Fruit fly (Drosophila melanogaster): Measurements from ENCODE around the gene Mfap1.

The Mfap1 gene

DNA sequence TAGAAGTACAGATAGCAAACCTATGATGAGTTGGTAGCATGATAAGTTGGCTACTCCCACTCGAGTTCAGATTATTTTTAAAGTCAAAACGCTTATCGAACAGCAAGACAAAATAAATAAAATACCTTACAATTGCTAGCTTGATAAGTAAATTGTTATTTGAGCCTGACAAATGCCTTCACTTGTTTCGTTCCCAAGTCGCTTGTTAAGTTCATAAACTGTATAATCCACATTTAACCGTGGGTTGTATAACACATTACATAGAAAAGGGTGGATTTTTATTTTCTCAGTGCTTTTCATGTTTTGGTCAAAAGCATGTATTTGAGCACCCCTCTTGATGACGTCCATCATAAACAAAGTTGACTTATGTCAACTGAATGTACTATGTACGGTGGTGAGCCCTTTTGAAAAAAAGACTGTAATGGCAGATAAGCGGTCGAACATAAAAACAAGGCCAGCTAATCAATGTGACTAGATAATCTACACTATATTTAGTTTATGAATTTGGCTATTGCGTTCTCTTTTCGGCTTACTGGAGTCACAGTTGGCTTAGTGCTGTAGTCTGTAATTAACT is 28.0 kb downstream of the Mfap1 start:
- TF ChIP-seq Myc (optimal IDR thresholded peaks at IDR 0.05) (no peak), h (optimal IDR thresholded peaks at IDR 0.05) (no peak), ttk (optimal IDR thresholded peaks at IDR 0.05) (no peak), psq (optimal IDR thresholded peaks at IDR 0.05) (no peak), Sin3A (optimal IDR thresholded peaks at IDR 0.05) (no peak), insv (optimal IDR thresholded peaks at IDR 0.05) (no peak)

DNA sequence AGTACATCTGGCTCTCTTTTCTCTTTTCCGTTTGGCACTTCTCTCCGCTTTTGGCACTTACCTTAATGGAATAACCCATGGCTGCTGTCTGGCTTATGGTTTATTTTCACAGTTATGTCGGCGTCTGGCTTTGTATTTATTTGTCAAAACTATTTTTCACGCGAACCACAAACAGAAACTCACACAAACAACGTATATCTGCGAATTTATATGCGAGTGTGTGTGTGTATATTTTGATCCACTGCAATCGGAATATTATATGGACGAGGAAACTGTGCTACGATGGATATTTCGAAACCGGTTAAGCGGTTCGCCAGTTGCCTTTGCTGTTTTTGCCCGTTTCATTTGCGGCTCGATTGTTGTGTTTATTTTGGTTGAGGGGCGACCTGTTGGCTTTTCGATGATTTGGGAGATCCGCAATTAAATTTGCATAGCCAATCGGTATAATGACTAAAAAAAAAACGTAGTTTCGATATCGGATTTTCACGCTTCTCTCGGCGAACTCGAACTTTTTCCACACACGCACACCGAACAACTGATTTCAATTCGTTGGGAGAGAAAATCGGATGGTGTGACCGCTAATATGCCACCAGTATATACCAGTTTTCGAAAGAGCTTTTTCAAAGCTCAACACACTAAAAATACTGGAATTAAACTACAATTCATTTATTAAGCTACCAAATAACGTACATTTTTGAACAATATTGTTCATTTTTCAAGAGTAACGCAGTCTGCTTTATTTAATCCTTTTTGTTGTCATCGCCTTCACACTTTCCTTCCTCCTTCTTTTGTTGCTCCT is 28.9 kb downstream of the Mfap1 start, which contains the start of gene CG1927:
Gene CG1927 (minus strand): TSS at position 541 of the 799 bp plus-strand sequence.
- TF ChIP-seq h (optimal IDR thresholded peaks at IDR 0.05) (no peak), insv (optimal IDR thresholded peaks at IDR 0.05) (no peak), Sin3A (optimal IDR thresholded peaks at IDR 0.05) (no peak), psq (optimal IDR thresholded peaks at IDR 0.05) (no peak), Myc (optimal IDR thresholded peaks at IDR 0.05) (no peak), ttk (optimal IDR thresholded peaks at IDR 0.05) (no peak)

DNA sequence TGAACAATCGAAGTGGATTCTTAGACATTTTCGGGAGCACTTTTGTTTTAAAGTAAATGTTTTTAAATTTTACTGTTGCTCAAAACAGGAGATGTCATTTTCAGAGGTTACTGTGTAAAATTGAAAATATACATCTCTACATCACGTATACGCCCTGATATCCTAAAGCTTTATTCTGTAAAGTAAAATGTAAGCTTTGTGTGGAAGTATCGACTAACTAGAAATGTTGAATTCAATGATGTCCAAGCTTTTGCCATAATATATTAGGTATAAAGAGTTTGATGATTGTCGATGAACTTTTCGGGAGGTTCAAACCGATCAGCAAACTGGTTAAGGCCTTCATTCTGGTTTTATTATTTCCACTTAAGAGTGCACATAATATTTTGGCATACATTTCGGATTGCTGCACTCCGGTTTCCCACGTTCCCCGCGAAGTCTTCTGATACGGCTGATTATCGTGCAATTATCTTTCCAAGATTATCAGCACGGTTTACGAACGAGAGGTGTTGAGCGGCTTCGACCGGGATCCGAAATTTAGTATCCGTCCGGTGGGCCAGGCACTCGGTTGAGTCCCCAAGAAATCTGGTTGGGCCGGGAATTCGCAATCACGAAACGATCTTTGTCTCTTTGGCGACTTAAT is 30.4 kb downstream of the Mfap1 start, which contains the start of the genes CG11815 and acs:
Gene CG11815 (minus strand): TSS at position 98 of the 640 bp plus-strand sequence.
Gene acs (plus strand): TSS at position 536 of the 640 bp plus-strand sequence.
- TF ChIP-seq psq (optimal IDR thresholded peaks at IDR 0.05) (no peak), ttk (optimal IDR thresholded peaks at IDR 0.05) (no peak)

DNA sequence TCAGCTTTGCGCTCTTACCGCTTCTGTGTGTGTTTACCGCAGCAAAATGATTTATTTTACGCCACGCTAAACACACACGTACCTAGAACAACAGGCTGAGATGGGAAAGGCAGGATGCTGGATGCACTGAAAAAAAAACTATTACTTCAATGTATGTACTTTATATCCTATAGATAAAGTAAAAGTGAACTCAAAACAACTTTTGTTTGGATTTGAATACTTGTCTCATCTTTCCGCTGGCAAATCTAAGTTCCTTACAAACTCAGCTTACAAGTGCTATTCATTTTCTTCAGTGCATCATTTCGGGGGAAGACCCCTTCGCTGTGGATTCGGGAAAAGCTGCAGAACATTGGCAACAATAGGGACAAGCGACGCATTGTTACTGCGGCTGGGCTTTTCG is 35.9 kb downstream of the Mfap1 start:
- TF ChIP-seq Myc (optimal IDR thresholded peaks at IDR 0.05), result no peak

DNA sequence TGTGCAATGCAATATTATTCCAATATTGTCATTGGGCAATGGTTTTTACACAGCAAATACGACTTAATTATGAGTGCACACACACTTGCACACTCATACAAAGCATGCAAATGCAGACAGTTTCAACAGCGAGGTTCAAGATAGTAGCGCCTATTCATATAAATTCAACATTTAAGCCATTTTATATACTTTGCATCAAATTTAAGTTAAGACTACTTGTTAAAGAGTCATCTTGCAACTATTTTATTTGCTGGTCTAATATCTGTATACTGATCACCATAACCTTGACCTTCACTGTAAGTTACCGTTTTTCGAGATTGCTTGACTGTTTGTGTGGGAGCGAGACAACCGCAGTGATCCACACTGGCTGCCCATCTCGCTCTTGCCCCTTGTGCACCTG is 44.5 kb downstream of the Mfap1 start:
- TF ChIP-seq ttk (optimal IDR thresholded peaks at IDR 0.05) (no peak), Myc (optimal IDR thresholded peaks at IDR 0.05) (no peak), h (optimal IDR thresholded peaks at IDR 0.05) (no peak), psq (optimal IDR thresholded peaks at IDR 0.05) (no peak), insv (optimal IDR thresholded peaks at IDR 0.05) (no peak), Sin3A (optimal IDR thresholded peaks at IDR 0.05) (no peak)

All from Kc167 (cell line).